Fruit fly (Drosophila melanogaster) whole organism, pupa: ENCODE results near the gene Blm.

ENCODE experiments used
- CG10348 ChIP-seq: fragments of 200-800 bp; sonication (Bioruptor generic); IDR thresholded peaks from 2 replicates; pipeline ENCODE4 v1.3.6; 2022; ENCODE audit warnings: missing biosample characterization, missing genetic modification characterization
- CG12605 ChIP-seq: fragments of 200-800 bp; sonication (Bioruptor generic); IDR thresholded peaks from 2 replicates; pipeline ENCODE4 v1.3.6; 2022; ENCODE audit warnings: missing biosample characterization, missing genetic modification characterization
- CG14655 ChIP-seq: fragments of 200-800 bp; sonication (Bioruptor generic); optimal IDR thresholded peaks from 3 replicates; lab custom pipeline; 2017; ENCODE audit warnings: mild to moderate bottlenecking, missing biosample characterization, missing genetic modification reagents, missing genetic modification characterization
- CG34367 ChIP-seq: fragments of 200-800 bp; sonication (Bioruptor generic); optimal IDR thresholded peaks from 2 replicates; lab custom pipeline; 2018; ENCODE audit warnings: missing biosample characterization, mild to moderate bottlenecking, missing genetic modification characterization
- CG8159 ChIP-seq: fragments of 200-800 bp; sonication (Bioruptor generic); optimal IDR thresholded peaks from 3 replicates; lab custom pipeline; 2018; ENCODE audit warnings: missing biosample characterization, mild to moderate bottlenecking, missing genetic modification characterization, moderate library complexity
- CG8301 ChIP-seq: fragments of 200-800 bp; sonication (Bioruptor generic); optimal IDR thresholded peaks from 2 replicates; lab custom pipeline; 2018; ENCODE audit warnings: missing biosample characterization, mild to moderate bottlenecking, missing genetic modification characterization
- D1 ChIP-seq: fragments of 200-800 bp; sonication (Bioruptor generic); optimal IDR thresholded peaks from 2 replicates; lab custom pipeline; 2018; ENCODE audit warnings: missing biosample characterization, mild to moderate bottlenecking, missing genetic modification characterization, moderate library complexity
- EcR ChIP-seq: fragments of 200-800 bp; sonication (Bioruptor generic); optimal IDR thresholded peaks from 3 replicates; lab custom pipeline; 2019; ENCODE audit warnings: missing biosample characterization, missing genetic modification characterization, mild to moderate bottlenecking, moderate library complexity, missing genetic modification reagents
- Ets98B ChIP-seq: fragments of 200-800 bp; sonication (Bioruptor generic); IDR thresholded peaks from 2 replicates; pipeline ENCODE4 v1.3.6; 2022; ENCODE audit warnings: missing biosample characterization, missing genetic modification characterization
- Pif1A ChIP-seq: fragments of 200-800 bp; sonication (Bioruptor generic); optimal IDR thresholded peaks from 3 replicates; lab custom pipeline; 2016; ENCODE audit warnings: missing biosample characterization, missing genetic modification characterization
- Pif1B ChIP-seq: fragments of 200-800 bp; sonication (Bioruptor generic); optimal IDR thresholded peaks from 3 replicates; lab custom pipeline; 2016; ENCODE audit warnings: missing biosample characterization, missing genetic modification characterization
- Snoo ChIP-seq: fragments of 200-800 bp; sonication (Bioruptor generic); optimal IDR thresholded peaks from 3 replicates; lab custom pipeline; 2017; ENCODE audit warnings: missing biosample characterization, mild to moderate bottlenecking, missing genetic modification characterization, inconsistent platforms
- rn ChIP-seq: fragments of 200-800 bp; sonication (Bioruptor generic); IDR thresholded peaks from 2 replicates; pipeline ENCODE4 v1.3.6; 2022; ENCODE audit warnings: missing biosample characterization, missing genetic modification characterization

DNA sequence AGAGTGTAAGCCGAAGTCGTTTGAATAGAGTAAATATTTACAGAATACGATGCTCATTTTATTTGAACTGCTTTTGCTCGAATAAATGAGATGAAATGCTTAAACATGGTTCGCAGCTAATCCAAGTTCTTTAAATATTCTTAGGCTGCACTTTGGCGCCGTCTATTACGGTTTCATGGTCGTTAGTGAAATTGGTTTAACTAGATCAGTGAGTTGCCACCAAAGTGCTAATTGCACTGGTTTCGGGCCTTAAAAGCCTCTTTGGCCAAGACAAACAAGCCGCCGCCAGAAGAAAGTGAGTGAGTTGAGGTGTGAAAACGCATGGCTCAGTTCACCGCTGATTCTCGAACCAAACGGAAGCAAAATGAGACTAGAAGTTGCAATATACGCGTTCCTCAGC is 30.2 kb downstream of the Blm start, which contains the start of gene CG14720:
- TF ChIP-seq CG8301 (tag; lab: Kevin White, UChicago) (no peak), Snoo (tag; lab: Kevin White, UChicago) (no peak), Ets98B (GFP tag; lab: Robert Waterston, UW) (no peak), CG8159 (tag; lab: Kevin White, UChicago) (no peak), CG14655 (GFP tag; lab: Kevin White, UChicago) (no peak), D1 (no peak), CG34367 (no peak), rn (GFP tag; lab: Robert Waterston, UW) (no peak), Pif1B (GFP tag; lab: Kevin White, UChicago) (no peak), EcR (GFP tag; lab: Kevin White, UChicago) (no peak), CG10348 (GFP tag; lab: Robert Waterston, UW) (no peak), Pif1A (no peak), CG12605 (GFP tag; lab: Robert Waterston, UW) (no peak)
